Worm (Caenorhabditis elegans) whole organism, L4/young adult: ENCODE results near the gene rrf-3.

Experiments used
- W03F9.2 ChIP-seq: fragments of 150-350 bp; optimal IDR thresholded peaks from 2 replicates; lab custom pipeline; 2014; ENCODE audit warnings: missing biosample characterization, missing genetic modification characterization
- dao-5 ChIP-seq: sonication (generic microtip); optimal IDR thresholded peaks from 2 replicates; lab custom pipeline; 2016; ENCODE audit warnings: missing genotype, missing genetic modification characterization, moderate library complexity, missing compliant biosample characterization
- him-1 ChIP-seq: sonication (generic microtip); optimal IDR thresholded peaks from 2 replicates; lab custom pipeline; 2016; ENCODE audit warnings: missing genotype, missing genetic modification reagents, missing genetic modification characterization, missing compliant biosample characterization

Gene rrf-3

DNA sequence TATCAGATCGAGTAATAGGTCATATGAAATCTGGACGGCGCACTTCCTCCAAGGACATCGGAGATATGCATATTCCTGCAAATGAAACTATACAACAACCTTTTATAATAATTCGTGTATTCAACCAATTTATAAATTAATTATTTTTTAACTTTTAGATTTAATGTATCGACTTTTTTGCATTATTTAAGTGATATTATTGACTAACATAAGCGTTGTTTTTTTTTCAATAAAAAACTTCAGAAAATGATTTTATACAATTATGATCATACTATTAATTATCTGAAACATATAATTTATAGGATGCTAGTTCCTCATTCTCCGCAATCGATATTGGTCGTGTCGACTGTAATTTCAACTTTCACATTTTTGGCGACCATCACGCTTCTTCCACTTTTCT lies 41.8 kb downstream of the rrf-3 start, which contains the start of gene col-76:
Gene col-76, plus strand, starts transcription at position 301 of the 400 bp plus-strand sequence.
- TF ChIP-seq W03F9.2 (tag; lab: Kevin White, UChicago) (no peak), him-1 (tag; lab: Kevin White, UChicago) (no peak), dao-5 (tag; lab: Kevin White, UChicago) (no peak)

DNA sequence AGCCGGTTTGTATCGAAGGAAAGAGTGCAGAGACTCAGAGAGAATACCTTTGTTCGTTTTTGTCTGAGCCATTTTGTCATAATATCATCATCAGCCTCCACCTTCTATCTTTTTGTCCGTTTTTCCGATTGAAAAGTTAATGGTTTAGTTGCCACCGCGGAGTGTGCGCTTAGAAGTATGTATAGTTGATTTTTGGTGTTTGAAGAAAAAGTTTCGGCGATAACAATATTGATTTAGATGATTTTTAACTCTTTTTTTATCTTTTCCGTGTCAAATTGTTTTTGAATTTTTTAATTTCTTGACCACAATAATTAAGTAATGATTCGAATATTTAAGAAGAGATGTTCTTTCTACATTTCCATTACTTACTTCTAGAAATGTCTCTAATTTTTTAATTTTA lies 43.3 kb downstream of the rrf-3 start:
- TF ChIP-seq dao-5 (tag; lab: Kevin White, UChicago) (no peak), W03F9.2 (tag; lab: Kevin White, UChicago) (no peak), him-1 (tag; lab: Kevin White, UChicago) (no peak)

DNA sequence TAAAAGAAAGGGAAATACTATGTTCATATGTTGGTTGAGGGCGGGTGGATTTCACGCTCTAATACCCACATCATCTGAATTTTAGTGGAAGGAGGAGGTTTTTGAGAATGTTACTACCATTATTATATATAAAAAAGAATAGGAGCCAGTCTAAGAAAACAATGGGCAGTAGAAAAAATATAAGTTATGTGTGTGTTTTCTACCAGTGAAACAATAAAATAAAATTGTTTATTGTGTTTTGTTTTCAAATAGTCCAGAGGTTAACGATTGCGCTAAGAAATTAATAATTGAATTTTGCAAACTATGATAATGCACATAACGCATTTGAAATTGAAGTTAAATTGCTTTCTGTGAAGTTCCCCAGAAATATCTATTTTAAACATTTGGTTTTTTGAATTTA lies 47.2 kb downstream of the rrf-3 start, which contains the start of gene M110.8:
Gene M110.8, minus strand, starts transcription at position 101 of the 400 bp plus-strand sequence.
- no peak for TF ChIP-seq W03F9.2 (tag; lab: Kevin White, UChicago)
- no peak for TF ChIP-seq him-1 (tag; lab: Kevin White, UChicago)
- TF ChIP-seq dao-5 (tag; lab: Kevin White, UChicago): no peak

DNA sequence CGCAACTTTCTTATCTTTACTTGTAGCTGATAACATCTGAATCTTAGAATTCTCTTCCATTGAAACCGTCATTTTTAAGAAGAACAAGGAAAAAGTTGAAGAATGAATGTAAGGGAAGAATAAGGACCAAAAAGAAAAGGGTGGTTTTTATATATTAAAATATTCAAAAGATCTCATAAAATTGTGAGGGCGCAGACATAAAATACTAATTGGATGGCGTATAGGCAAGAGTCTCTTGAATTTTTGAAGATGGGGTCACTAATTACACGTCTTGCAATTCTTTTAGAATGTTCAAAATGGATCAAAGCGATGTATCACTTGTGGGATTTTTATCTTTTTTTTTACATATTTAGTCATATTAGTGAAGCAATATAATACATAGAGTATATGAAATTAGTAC lies 50.4 kb downstream of the rrf-3 start, which contains the start of gene twk-3:
Gene twk-3, minus strand, starts transcription at position 101 of the 400 bp plus-strand sequence.
- no peak for TF ChIP-seq dao-5 (tag; lab: Kevin White, UChicago)
- TF ChIP-seq W03F9.2 (tag; lab: Kevin White, UChicago): no peak
- TF ChIP-seq him-1 (tag; lab: Kevin White, UChicago): no peak

DNA sequence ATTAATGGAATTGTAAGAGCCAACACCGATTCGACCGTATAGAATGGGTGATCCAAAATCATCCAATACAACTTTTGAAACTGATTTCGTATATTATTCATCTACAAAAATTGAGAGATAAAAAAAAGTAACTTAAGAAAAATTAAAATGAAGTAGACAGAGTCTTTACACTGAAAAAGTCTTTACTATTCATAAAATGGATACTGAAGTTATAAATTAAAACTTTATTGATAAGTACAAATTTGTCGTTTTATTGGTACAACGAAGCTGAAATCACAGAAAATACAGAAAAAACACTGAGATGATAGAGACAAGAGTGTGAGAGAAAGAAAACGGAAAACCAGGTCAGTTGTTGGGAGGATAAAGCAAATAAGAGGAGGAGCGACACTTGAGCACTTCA lies 52.1 kb downstream of the rrf-3 start, which contains the start of gene M110.10:
Gene M110.10, minus strand, starts transcription at position 101 of the 400 bp plus-strand sequence.
- no peak for TF ChIP-seq him-1 (tag; lab: Kevin White, UChicago)
- TF ChIP-seq dao-5 (tag; lab: Kevin White, UChicago): no peak
- TF ChIP-seq W03F9.2 (tag; lab: Kevin White, UChicago): no peak

DNA sequence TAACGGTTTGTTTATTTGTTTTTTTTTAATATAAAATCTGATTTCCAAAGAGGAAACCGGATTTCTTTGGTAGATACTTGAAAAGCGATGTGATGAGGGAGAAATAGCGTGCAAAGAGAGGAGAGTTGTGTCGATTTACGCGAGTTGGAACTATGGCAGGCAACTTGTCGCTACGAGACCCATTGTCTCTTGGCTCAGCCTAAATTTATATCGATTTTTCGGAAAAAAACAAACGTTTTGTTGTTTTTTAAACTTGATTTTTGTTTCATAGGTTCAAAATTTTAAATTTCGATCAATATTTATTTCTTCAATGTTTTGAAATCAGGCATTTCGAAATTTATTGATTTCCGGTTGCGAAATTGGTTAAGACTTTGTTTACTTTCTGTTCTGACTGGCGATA lies 54.2 kb downstream of the rrf-3 start, which contains the start of gene M110.3:
Gene M110.3, minus strand, starts transcription at position 184 of the 400 bp plus-strand sequence.
- no peak for TF ChIP-seq him-1 (tag; lab: Kevin White, UChicago)
- peak; percentile 45 for TF ChIP-seq W03F9.2 (tag; lab: Kevin White, UChicago)
- no peak for TF ChIP-seq dao-5 (tag; lab: Kevin White, UChicago)

DNA sequence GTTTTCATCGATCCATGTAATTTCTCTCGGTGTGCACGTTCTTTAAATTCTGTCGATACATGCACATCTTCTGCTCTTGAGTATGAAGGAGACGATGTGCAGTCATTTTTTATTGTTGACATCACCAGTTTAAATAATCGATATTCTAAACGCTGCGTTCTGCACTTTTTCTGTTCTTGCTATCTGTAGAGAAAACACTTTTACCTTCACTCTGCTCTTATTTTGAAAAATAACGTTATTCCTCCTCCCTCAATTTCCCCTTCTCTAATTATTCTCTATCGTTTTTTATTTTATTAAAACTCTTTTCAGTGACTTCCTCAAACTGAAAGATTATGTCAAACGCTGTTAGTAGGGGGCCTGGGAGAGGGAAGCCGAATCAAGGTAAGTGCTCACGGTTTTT lies 54.7 kb downstream of the rrf-3 start, which contains the start of gene ifg-1:
Gene ifg-1, plus strand, starts transcription at position 301 of the 400 bp plus-strand sequence.
- TF ChIP-seq him-1 (tag; lab: Kevin White, UChicago) (no peak), W03F9.2 (tag; lab: Kevin White, UChicago) (no peak), dao-5 (tag; lab: Kevin White, UChicago) (no peak)
